Worm (Caenorhabditis elegans): ENCODE measurements around the gene mdl-1.

Gene mdl-1

DNA sequence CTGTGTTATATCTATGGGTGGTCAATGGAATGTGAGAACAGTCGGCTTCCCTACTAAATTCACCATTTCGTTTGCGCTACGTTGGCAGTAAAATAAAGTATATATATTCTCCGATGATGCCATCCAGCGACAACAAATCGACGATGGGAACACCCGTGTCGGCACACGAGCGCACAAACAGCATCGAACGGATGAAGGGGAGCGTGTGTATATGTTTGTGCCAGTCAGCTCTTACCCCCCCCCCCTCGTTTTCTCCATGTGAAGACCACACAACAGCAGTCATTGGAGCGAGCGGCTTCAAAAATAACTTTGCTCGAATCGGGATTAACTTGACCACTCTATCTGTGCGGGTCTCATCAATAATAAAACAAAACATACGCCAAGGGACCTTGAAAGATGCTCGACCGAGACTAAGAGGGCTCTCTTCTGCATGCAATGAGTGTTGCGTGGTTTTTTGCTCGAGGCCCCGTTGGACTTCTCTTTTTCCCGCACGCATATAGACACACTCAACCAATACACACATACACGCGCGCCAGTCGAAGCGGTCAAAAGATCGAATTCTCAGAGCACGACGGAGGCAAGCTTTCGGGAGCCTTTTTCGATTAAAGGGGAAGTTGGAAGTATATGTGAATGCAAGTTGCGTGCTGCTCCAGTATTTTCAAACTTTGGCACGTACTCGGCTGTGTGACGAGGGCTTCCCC, 1.7 kb upstream of the mdl-1 start:
- no peak for TF ChIP-seq T22C8.4 (GFP tag; IDR thresholded peaks at IDR 0.05)
- TF ChIP-seq ztf-29 (GFP tag; IDR thresholded peaks at IDR 0.05), result no peak
- TF ChIP-seq cog-1 (tag; optimal IDR thresholded peaks at IDR 0.05), result no peak
- TF ChIP-seq flt-1 (GFP tag; IDR thresholded peaks at IDR 0.05), result no peak
- no peak for TF ChIP-seq ref-1 (GFP tag; conservative IDR thresholded peaks at IDR 0.05)
- TF ChIP-seq ztf-23 (GFP tag; IDR thresholded peaks at IDR 0.05), result no peak
- no peak for TF ChIP-seq tab-1 (GFP tag; IDR thresholded peaks at IDR 0.05)
- no peak for TF ChIP-seq med-1 (GFP tag; optimal IDR thresholded peaks at IDR 0.05; ENCODE audit: insufficient read depth)
- no peak for TF ChIP-seq klf-2 (GFP tag; conservative IDR thresholded peaks at IDR 0.05)

DNA sequence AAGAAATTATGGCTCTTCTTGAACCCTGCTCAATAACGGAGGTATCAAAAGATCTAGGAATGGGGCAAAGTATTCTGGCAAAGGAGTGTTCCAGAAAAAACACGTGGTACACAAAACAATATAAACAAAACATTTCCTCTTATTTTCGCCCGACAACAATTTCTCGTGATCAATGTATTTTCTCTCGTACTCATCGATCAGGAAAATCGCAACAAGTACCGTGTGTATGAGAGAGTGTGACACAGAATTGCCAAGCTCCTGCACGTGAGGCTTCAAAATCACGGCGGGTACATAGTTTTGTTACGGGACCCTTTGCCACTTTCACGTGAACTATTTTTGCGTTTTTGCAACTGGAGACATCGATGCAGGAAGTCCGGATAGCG, 1.2 kb upstream of the mdl-1 start:
- TF ChIP-seq ztf-29 (GFP tag; IDR thresholded peaks at IDR 0.05) (no peak), med-1 (GFP tag; optimal IDR thresholded peaks at IDR 0.05; ENCODE audit: insufficient read depth) (no peak), cog-1 (tag; optimal IDR thresholded peaks at IDR 0.05) (no peak), ztf-23 (GFP tag; IDR thresholded peaks at IDR 0.05) (no peak), flt-1 (GFP tag; IDR thresholded peaks at IDR 0.05) (no peak), ref-1 (GFP tag; conservative IDR thresholded peaks at IDR 0.05) (no peak), tab-1 (GFP tag; IDR thresholded peaks at IDR 0.05) (no peak), T22C8.4 (GFP tag; IDR thresholded peaks at IDR 0.05) (no peak)

DNA sequence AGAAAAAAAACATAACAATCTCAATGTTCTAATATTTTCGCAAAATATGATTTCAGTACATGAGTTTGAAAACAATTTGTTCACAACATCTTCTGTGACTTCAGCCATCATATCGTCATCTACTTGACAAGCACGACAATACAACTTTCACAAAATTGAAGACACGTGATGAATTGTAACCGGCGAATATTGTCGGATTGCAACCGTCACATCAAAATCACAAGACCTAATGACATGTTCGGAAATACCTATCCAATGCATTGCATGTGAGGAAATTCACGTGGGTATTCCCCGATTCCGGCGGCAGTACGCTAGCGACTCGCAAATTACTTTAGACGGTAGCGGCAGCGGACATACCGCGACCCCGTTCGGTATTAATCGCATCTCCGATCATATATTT, 619 bp upstream of the mdl-1 start:
- TF ChIP-seq ztf-29 (GFP tag; IDR thresholded peaks at IDR 0.05), result no peak
- TF ChIP-seq ref-1 (GFP tag; conservative IDR thresholded peaks at IDR 0.05), result no peak
- TF ChIP-seq ztf-23 (GFP tag; IDR thresholded peaks at IDR 0.05), result no peak
- no peak for TF ChIP-seq med-1 (GFP tag; optimal IDR thresholded peaks at IDR 0.05; ENCODE audit: insufficient read depth)

DNA sequence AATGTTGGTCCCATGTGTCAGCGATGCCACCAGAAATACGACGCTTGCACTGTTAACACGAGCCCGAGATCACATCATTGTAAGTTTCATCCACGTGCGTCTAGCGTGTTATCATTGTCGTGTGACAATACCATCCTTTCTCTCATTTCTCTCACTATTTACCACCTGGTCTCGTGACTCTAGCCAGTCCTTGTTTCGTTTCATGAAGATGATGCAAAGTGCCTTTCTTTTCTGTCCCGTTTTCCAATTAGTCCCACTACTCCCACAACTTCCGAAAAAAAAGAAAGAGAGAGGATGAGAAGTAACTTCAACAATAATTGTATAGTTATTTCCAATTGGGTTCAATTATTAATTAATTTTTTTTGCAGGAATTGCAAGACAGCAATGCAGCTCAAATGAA, 740 bp downstream of the mdl-1 start:
- TF ChIP-seq T22C8.4 (GFP tag; IDR thresholded peaks at IDR 0.05), result no peak
- no peak for TF ChIP-seq cog-1 (tag; optimal IDR thresholded peaks at IDR 0.05)
- no peak for TF ChIP-seq ref-1 (GFP tag; conservative IDR thresholded peaks at IDR 0.05)
- TF ChIP-seq ztf-29 (GFP tag; IDR thresholded peaks at IDR 0.05), result no peak
- no peak for TF ChIP-seq flt-1 (GFP tag; IDR thresholded peaks at IDR 0.05)
- TF ChIP-seq med-1 (GFP tag; optimal IDR thresholded peaks at IDR 0.05; ENCODE audit: insufficient read depth), result no peak
- no peak for TF ChIP-seq tab-1 (GFP tag; IDR thresholded peaks at IDR 0.05)
- no peak for TF ChIP-seq ztf-23 (GFP tag; IDR thresholded peaks at IDR 0.05)
- no peak for TF ChIP-seq klf-2 (GFP tag; conservative IDR thresholded peaks at IDR 0.05)

DNA sequence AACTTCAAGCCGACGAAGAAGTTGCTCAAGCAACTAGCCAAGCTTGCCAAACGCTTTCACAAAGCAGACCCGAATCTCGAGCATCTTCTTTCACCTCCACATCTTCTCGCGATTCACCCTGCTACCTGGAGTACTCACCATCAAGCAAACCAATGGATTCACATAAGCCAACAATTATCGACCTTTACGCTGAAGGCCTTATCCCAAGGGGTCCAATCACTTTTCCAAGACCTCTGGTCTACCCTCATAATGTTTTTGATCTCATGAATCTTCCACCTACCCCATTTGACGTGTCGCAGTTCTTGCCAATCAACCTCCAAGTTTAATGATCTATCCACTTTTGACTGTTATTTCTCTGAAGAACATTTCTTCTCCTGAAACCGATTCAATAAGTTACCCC, 1.2 kb downstream of the mdl-1 start:
- TF ChIP-seq ref-1 (GFP tag; conservative IDR thresholded peaks at IDR 0.05) (no peak), ztf-23 (GFP tag; IDR thresholded peaks at IDR 0.05) (no peak), flt-1 (GFP tag; IDR thresholded peaks at IDR 0.05) (no peak), klf-2 (GFP tag; conservative IDR thresholded peaks at IDR 0.05) (no peak), cog-1 (tag; optimal IDR thresholded peaks at IDR 0.05) (no peak), med-1 (GFP tag; optimal IDR thresholded peaks at IDR 0.05; ENCODE audit: insufficient read depth) (no peak), ztf-29 (GFP tag; IDR thresholded peaks at IDR 0.05) (no peak), T22C8.4 (GFP tag; IDR thresholded peaks at IDR 0.05) (no peak), tab-1 (GFP tag; IDR thresholded peaks at IDR 0.05) (no peak)

DNA sequence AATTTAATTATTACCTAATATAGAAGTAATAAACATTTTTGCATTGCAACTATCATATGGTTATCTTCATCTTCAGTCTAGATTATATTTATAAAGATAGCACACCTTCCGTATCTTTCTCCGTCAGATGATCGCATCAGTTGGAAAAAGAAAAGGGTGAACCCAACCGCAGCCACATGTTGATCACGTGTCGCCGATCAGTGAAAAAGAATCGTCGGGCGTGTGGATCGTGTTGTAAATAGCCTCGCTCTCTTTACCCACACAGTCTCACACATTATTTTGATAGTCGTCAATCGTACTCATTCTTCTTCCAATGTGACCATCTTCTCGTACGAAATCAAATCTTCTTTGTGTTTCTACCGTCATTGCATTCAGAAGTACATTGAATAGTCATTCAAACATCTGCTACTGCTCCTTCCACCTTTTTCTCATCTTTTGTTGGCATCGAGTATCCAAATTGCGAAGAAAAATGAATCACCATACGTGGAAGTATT, 1.7 kb downstream of the mdl-1 start:
- no peak for TF ChIP-seq tab-1 (GFP tag; IDR thresholded peaks at IDR 0.05)
- peak; percentile 14 for TF ChIP-seq cog-1 (tag; optimal IDR thresholded peaks at IDR 0.05)
- no peak for TF ChIP-seq ztf-29 (GFP tag; IDR thresholded peaks at IDR 0.05)
- TF ChIP-seq klf-2 (GFP tag; conservative IDR thresholded peaks at IDR 0.05), result no peak
- no peak for TF ChIP-seq ref-1 (GFP tag; conservative IDR thresholded peaks at IDR 0.05)

DNA sequence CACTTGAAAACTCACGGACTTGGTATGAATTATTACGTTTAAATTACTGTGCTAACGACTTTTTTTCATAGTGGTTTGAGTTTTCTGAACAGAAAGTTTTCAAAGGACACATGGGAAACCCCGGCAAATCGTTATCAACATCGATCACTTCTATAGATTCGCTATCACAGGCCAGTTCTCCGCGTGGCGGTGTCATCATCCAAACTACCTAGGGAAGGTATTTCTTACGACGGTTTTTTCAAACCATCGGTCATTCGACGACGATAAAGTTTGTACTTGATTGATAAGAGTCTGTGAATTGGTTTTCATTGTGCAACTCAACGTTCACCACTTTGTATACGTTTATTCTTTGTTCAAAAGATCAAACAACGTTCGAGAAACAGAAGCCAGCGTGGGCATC, 2.4 kb downstream of the mdl-1 start:
- TF ChIP-seq klf-2 (GFP tag; conservative IDR thresholded peaks at IDR 0.05), result no peak
- TF ChIP-seq med-1 (GFP tag; optimal IDR thresholded peaks at IDR 0.05; ENCODE audit: insufficient read depth), result no peak
- TF ChIP-seq T22C8.4 (GFP tag; IDR thresholded peaks at IDR 0.05), result no peak
- TF ChIP-seq cog-1 (tag; optimal IDR thresholded peaks at IDR 0.05), result no peak
- TF ChIP-seq ref-1 (GFP tag; conservative IDR thresholded peaks at IDR 0.05), result no peak
- TF ChIP-seq ztf-23 (GFP tag; IDR thresholded peaks at IDR 0.05), result no peak
- TF ChIP-seq ztf-29 (GFP tag; IDR thresholded peaks at IDR 0.05), result no peak
- no peak for TF ChIP-seq flt-1 (GFP tag; IDR thresholded peaks at IDR 0.05)
- no peak for TF ChIP-seq tab-1 (GFP tag; IDR thresholded peaks at IDR 0.05)

DNA sequence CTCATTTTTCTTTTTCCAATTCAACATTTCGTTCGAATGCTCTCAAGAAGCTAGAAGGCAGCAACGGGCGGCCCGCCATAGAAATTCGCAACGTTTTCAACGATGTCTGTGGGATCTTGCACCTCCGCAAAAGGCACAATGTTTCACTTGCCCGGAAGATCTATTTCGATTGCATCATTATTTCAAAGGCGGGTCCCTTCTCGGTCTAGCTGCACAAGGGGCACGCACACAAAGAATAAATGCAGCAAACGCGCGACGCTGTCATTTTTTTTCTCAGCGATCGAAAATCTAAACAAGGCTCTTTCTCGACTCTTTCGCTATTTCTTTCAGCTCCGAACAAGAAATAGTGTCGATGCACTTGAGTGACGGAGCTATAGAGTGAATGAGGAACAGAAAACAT, 2.8 kb downstream of the mdl-1 start:
- TF ChIP-seq ztf-23 (GFP tag; IDR thresholded peaks at IDR 0.05), result no peak
- no peak for TF ChIP-seq ztf-29 (GFP tag; IDR thresholded peaks at IDR 0.05)
- TF ChIP-seq tab-1 (GFP tag; IDR thresholded peaks at IDR 0.05), result no peak
- no peak for TF ChIP-seq ref-1 (GFP tag; conservative IDR thresholded peaks at IDR 0.05)
- TF ChIP-seq flt-1 (GFP tag; IDR thresholded peaks at IDR 0.05), result no peak
- TF ChIP-seq klf-2 (GFP tag; conservative IDR thresholded peaks at IDR 0.05), result no peak
- TF ChIP-seq med-1 (GFP tag; optimal IDR thresholded peaks at IDR 0.05; ENCODE audit: insufficient read depth), result no peak
- no peak for TF ChIP-seq cog-1 (tag; optimal IDR thresholded peaks at IDR 0.05)
- TF ChIP-seq T22C8.4 (GFP tag; IDR thresholded peaks at IDR 0.05), result no peak

DNA sequence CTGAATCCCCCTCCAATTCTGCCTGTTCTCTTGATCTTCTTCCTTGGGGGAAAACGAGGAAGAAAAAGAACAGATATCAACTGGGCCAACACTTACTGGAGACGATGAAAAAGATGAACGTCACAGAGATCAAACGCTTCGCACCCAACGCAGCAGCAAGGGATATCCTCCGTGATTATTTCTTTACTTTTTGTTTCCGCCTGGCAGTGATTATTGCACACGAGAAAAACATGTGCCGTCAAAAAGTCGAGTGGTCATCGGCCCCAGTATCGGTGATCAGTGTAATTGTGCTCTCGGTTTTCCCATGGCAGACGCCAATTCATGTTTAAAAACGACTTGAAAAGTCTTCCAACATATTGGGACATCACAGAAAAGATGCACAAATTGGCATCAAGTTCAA, 3.4 kb downstream of the mdl-1 start:
- no peak for TF ChIP-seq med-1 (GFP tag; optimal IDR thresholded peaks at IDR 0.05; ENCODE audit: insufficient read depth)

DNA sequence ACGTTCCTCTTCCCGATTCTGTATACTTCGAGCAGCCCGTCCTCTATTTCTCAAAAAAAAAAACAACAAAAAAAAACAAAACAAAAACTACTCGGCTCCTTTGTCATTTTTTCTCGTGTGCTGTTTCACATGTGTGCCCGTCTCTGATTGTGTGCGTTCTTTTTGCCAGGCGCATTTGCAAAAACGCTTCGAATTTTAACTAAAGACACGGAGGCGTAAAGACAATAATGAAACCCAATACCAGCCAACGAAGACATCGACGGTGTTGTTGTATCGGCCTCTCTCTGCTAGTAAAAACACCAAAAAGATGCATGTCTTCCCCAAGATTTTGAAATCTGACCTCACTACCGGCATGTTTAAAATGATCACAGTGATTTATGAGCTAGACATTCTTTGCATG, 4.7 kb downstream of the mdl-1 start:
- no peak for TF ChIP-seq tab-1 (GFP tag; IDR thresholded peaks at IDR 0.05)
- TF ChIP-seq flt-1 (GFP tag; IDR thresholded peaks at IDR 0.05), result no peak
- no peak for TF ChIP-seq ztf-23 (GFP tag; IDR thresholded peaks at IDR 0.05)
- no peak for TF ChIP-seq ref-1 (GFP tag; conservative IDR thresholded peaks at IDR 0.05)
- TF ChIP-seq T22C8.4 (GFP tag; IDR thresholded peaks at IDR 0.05), result no peak
- TF ChIP-seq med-1 (GFP tag; optimal IDR thresholded peaks at IDR 0.05; ENCODE audit: insufficient read depth), result no peak
- no peak for TF ChIP-seq klf-2 (GFP tag; conservative IDR thresholded peaks at IDR 0.05)
- no peak for TF ChIP-seq ztf-29 (GFP tag; IDR thresholded peaks at IDR 0.05)
- TF ChIP-seq cog-1 (tag; optimal IDR thresholded peaks at IDR 0.05), result no peak

All from whole organism, midembryonic.